Fruit fly (Drosophila melanogaster): ENCODE measurements around the gene dbf.

dbf gene

DNA sequence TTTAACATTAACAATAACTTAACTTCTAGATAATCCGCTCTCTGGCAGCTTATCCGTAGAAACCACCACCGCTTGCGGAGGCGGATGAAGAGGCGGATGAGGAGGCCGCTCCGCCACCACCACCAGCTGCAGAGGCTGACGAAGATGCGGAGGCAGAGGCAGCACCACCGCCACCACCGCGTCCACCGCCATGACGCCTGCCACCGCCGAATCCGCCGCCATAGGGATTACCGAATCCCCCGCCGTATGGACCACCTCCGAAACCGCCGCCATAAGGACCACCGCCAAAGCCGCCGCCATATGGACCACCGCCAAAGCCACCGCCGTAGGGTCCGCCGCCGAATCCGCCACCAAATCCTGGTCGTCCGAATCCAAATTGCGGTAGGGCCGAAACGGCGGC lies 37.4 kb downstream of the dbf start:
- TF ChIP-seq noc (tag; optimal IDR thresholded peaks at IDR 0.05) = no peak

DNA sequence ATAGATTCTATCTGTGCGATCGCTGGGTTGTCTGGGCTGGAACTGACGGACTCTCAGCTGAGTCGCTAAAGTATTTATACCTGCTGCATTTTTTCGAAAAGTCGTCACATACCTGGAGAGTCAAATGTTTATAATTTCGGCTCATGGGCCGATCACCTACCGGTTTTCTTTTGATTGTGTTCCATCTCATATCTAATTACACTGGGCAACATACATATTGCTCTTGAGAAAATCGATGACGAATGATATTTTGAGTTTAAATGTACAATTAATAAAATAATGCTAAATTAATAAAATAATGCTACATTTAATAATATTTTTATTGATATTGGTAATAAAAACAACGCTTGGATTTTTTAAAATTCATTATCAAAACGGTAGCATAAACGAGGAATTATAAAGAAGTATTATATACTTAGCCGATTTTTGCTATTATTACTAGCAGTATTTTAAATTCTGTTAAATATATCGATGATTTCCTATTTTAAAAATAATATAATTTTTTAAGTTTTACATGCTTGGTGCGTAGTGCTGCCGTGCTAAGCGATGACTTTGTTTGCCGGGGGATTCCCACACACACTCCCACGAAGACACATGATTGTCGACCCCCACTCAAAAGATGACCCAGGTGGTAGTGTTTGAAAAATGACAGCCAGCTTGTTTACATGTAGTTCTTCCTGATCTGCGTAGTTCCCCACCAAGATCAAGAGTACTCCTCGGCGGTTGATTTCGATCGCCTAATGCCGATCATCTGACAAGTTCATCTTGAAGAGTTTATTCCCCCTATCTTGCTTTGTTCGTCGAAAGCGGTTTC lies 38.0 kb downstream of the dbf start, which contains the start of gene CG7294:
Gene CG7294, minus strand, starts transcription at position 51 of the 814 bp plus-strand sequence.
- TF ChIP-seq noc (tag; optimal IDR thresholded peaks at IDR 0.05) = no peak

DNA sequence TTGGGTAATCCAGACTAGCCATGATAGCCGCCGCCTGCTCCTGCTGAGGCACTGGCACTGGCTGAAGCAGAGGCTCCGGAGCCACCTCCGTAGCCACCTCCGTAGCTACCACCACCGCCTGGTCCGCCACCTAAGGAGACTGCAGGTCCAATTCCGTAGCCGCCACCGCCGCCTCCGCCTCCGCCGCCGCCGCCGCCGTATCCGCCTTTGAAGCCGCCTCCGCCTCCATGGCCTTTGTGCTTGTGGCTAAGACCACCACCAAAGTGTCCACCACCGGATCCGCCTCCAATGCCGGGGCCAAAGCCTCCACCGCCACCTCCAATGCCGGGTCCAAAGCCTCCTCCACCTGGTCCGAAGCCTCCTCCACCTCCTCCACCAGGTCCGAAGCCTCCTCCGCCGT lies 41.6 kb downstream of the dbf start:
- TF ChIP-seq noc (tag; optimal IDR thresholded peaks at IDR 0.05) = no peak

- TF ChIP-seq noc (tag; optimal IDR thresholded peaks at IDR 0.05) = no peak
Measured at dm6 chr2L:10694053-10694618, 42.7 kb downstream of the dbf start, which contains the start of gene CG17108. Gene CG17108 (minus strand): TSS chr2L:10694103.

DNA sequence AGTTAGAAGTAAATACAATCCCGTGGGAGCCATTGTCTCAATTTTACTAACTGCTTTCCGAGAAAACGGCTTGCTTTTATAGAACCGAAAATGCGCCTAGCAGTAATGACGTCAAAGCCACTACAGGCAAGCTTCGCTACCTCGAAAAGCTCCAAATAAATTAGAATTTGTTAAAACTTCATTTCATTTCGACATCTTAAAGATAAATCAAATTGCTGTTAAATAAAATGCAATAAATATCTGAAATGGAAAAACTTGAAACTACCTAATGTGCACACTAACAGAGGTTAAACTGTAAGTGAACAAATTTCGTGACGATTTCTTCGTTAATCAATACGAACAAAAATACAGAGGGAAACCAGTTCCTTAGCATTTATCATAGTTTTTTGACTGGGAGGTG lies 46.6 kb downstream of the dbf start, which contains the start of gene CG7300:
Gene CG7300, minus strand, starts transcription at position 52 of the 400 bp plus-strand sequence.
- TF ChIP-seq noc (tag; optimal IDR thresholded peaks at IDR 0.05) = peak; percentile 80

- no peak for TF ChIP-seq noc (tag; optimal IDR thresholded peaks at IDR 0.05)
Measured at dm6 chr2L:10701499-10702062, 50.2 kb downstream of the dbf start, which contains the start of gene Lip1. Gene Lip1 (minus strand): TSS chr2L:10701544.

DNA sequence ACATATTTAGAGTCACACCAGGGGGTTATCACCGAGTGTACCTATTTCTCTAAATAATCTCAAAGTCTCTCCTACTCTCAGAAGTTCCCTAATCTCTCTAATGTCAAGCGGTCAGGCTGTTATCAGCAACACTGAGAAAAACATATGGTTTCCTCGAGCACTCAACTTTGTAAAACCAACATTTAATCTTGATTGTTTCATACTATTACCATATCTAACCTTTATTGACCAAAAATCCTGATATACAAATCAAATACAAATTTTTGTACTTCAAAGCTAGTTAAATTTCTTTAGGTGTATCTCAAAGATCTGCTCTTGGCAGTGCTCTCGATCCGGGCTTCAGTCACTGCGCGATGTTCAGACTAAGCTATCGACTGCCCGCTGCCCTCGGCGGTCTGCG lies 51.9 kb downstream of the dbf start, which contains the start of gene CG6415:
Gene CG6415, plus strand, starts transcription at position 341 of the 400 bp plus-strand sequence.
- TF ChIP-seq noc (tag; optimal IDR thresholded peaks at IDR 0.05) = peak; percentile 92

All from whole organism, larva.